Worm (Caenorhabditis elegans) whole organism, young adult: Measurements from ENCODE around the gene F13H8.3.

Source experiments
- B0261.1 ChIP-seq: sonication (generic microtip); optimal IDR thresholded peaks from 2 replicates; lab custom pipeline; 2016; ENCODE audit warnings: mild to moderate bottlenecking, missing genetic modification characterization, moderate library complexity, missing compliant biosample characterization
- C06A6.2 ChIP-seq: fragments of 200-800 bp; sonication (Bioruptor generic); conservative IDR thresholded peaks from 2 replicates; pipeline ENCODE4 v1.3.6; 2022; ENCODE audit warnings: missing genetic modification characterization, missing compliant biosample characterization
- F52B5.7 ChIP-seq: sonication (generic microtip); optimal IDR thresholded peaks from 2 replicates; lab custom pipeline; 2016; ENCODE audit warnings: mild to moderate bottlenecking, missing genetic modification characterization, missing compliant biosample characterization
- F55B11.4 ChIP-seq: sonication (generic microtip); optimal IDR thresholded peaks from 2 replicates; lab custom pipeline; 2016; ENCODE audit warnings: missing compliant biosample characterization, missing genetic modification characterization, borderline replicate concordance; ENCODE audit not compliant: insufficient read depth
- F57A8.1 ChIP-seq: fragments of 200-800 bp; sonication (Bioruptor generic); optimal IDR thresholded peaks from 2 replicates; lab custom pipeline; 2018; ENCODE audit warnings: mild to moderate bottlenecking, missing genetic modification characterization, moderate library complexity, missing compliant biosample characterization
- F57C9.4 ChIP-seq: sonication (generic microtip); optimal IDR thresholded peaks from 2 replicates; lab custom pipeline; 2017; ENCODE audit warnings: mild to moderate bottlenecking, missing genetic modification characterization, missing compliant biosample characterization
- K11D2.4 ChIP-seq: fragments of 200-800 bp; sonication (Bioruptor generic); IDR thresholded peaks from 2 replicates; pipeline ENCODE4 v1.3.6; 2022; ENCODE audit warnings: missing genetic modification reagents, missing genetic modification characterization, missing compliant biosample characterization
- T26A5.8 ChIP-seq: sonication (generic microtip); optimal IDR thresholded peaks from 2 replicates; lab custom pipeline; 2016; ENCODE audit warnings: missing genetic modification characterization, missing compliant biosample characterization
- Y53F4B.3 ChIP-seq: fragments of 200-800 bp; sonication (Bioruptor generic); IDR thresholded peaks from 2 replicates; pipeline ENCODE4 v1.3.6; 2022; ENCODE audit warnings: missing genetic modification reagents, missing genetic modification characterization, missing compliant biosample characterization
- Y56A3A.18 ChIP-seq: fragments of 200-800 bp; sonication (Bioruptor generic); IDR thresholded peaks from 2 replicates; pipeline ENCODE4 v1.3.6; 2022; ENCODE audit warnings: missing genetic modification reagents, missing genetic modification characterization, missing compliant biosample characterization
- Y67H2A.10 ChIP-seq: fragments of 200-800 bp; sonication (Bioruptor generic); conservative IDR thresholded peaks from 2 replicates; pipeline ENCODE4 v1.3.6; 2022; ENCODE audit warnings: missing genetic modification reagents, missing genetic modification characterization, missing compliant biosample characterization
- Y95B8A.8 ChIP-seq: fragments of 200-800 bp; sonication (Bioruptor generic); IDR thresholded peaks from 2 replicates; pipeline ENCODE4 v1.3.6; 2022; ENCODE audit warnings: missing genetic modification reagents, missing genetic modification characterization, missing compliant biosample characterization
- attf-3 ChIP-seq: fragments of 200-800 bp; sonication (Bioruptor generic); conservative IDR thresholded peaks from 2 replicates; pipeline ENCODE4 v1.3.6; 2022; ENCODE audit warnings: missing genetic modification reagents, missing genetic modification characterization, missing compliant biosample characterization
- attf-5 ChIP-seq: fragments of 200-800 bp; sonication (Bioruptor generic); optimal IDR thresholded peaks from 2 replicates; lab custom pipeline; 2018; ENCODE audit warnings: mild to moderate bottlenecking, missing genetic modification characterization, missing compliant biosample characterization
- attf-6 ChIP-seq: fragments of 200-800 bp; sonication (Bioruptor generic); IDR thresholded peaks from 2 replicates; pipeline ENCODE4 v1.3.6; 2022; ENCODE audit warnings: missing genetic modification reagents, missing genetic modification characterization, missing compliant biosample characterization
- ccch-3 ChIP-seq: fragments of 200-800 bp; sonication (Bioruptor generic); optimal IDR thresholded peaks from 2 replicates; lab custom pipeline; 2018; ENCODE audit warnings: mild to moderate bottlenecking, missing genetic modification characterization, missing compliant biosample characterization
- cebp-1 ChIP-seq, 2 experiments: fragments of 200-800 bp in 1 of 2; sonication (Bioruptor generic) in 1 of 2; sonication (generic microtip) in 1 of 2; IDR thresholded peaks in 1 of 2; optimal IDR thresholded peaks in 1 of 2; 2 replicates each; pipeline versions ENCODE4 v1.3.6 to Lab custom; 2017 to 2022; ENCODE audit warnings: missing compliant biosample characterization in 2 of 2, missing genetic modification characterization in 2 of 2, mild to moderate bottlenecking in 1 of 2, missing genetic modification reagents in 1 of 2, moderate library complexity in 1 of 2
- ceh-100 ChIP-seq: fragments of 200-800 bp; sonication (Bioruptor generic); IDR thresholded peaks from 2 replicates; pipeline ENCODE4 v1.3.6; 2022; ENCODE audit warnings: missing genetic modification reagents, missing genetic modification characterization, missing compliant biosample characterization
- ceh-40 ChIP-seq: fragments of 200-800 bp; sonication (Bioruptor generic); IDR thresholded peaks from 2 replicates; pipeline ENCODE4 v1.3.6; 2022; ENCODE audit warnings: missing genetic modification characterization, missing compliant biosample characterization
- ceh-79 ChIP-seq: sonication (generic microtip); optimal IDR thresholded peaks from 2 replicates; lab custom pipeline; 2017; ENCODE audit warnings: mild to moderate bottlenecking, missing genetic modification characterization, missing compliant biosample characterization
- dpff-1 ChIP-seq: sonication (generic microtip); optimal IDR thresholded peaks from 2 replicates; lab custom pipeline; 2017; ENCODE audit warnings: mild to moderate bottlenecking, missing genetic modification characterization, missing compliant biosample characterization
- dpl-1 ChIP-seq: fragments of 150-350 bp; optimal IDR thresholded peaks from 2 replicates; lab custom pipeline; 2014; ENCODE audit warnings: missing biosample characterization, missing genetic modification reagents, missing genetic modification characterization
- ekl-4 ChIP-seq: fragments of 200-800 bp; sonication (Bioruptor generic); IDR thresholded peaks from 2 replicates; pipeline ENCODE4 v1.3.6; 2022; ENCODE audit warnings: missing genetic modification reagents, missing genetic modification characterization, missing compliant biosample characterization
- gei-17 ChIP-seq: fragments of 200-800 bp; sonication (Bioruptor generic); optimal IDR thresholded peaks from 2 replicates; lab custom pipeline; 2018; ENCODE audit warnings: mild to moderate bottlenecking, missing genetic modification characterization, missing compliant biosample characterization
- him-1 ChIP-seq: sonication (generic microtip); optimal IDR thresholded peaks from 2 replicates; lab custom pipeline; 2016; ENCODE audit warnings: missing genotype, missing genetic modification reagents, missing genetic modification characterization, missing compliant biosample characterization
- lin-35 ChIP-seq, 3 experiments: fragments of 150-350 bp in 2 of 3; sonication (generic microtip) in 1 of 3; optimal IDR thresholded peaks; 2 replicates each; lab custom pipeline; 2014 to 2018; ENCODE audit warnings: missing biosample characterization in 3 of 3, missing genetic modification characterization in 3 of 3, missing genetic modification reagents in 3 of 3
- lin-54 ChIP-seq: fragments of 200-800 bp; sonication (Bioruptor generic); optimal IDR thresholded peaks from 2 replicates; lab custom pipeline; 2018; ENCODE audit warnings: mild to moderate bottlenecking, missing genetic modification characterization, missing compliant biosample characterization
- lsy-27 ChIP-seq: sonication (generic microtip); optimal IDR thresholded peaks from 2 replicates; lab custom pipeline; 2017; ENCODE audit warnings: missing genetic modification characterization, mild to moderate bottlenecking, missing compliant biosample characterization, antibody characterized with exemption, missing genotype, borderline replicate concordance; ENCODE audit not compliant: insufficient read depth
- madf-10 ChIP-seq: sonication (generic microtip); optimal IDR thresholded peaks from 2 replicates; lab custom pipeline; 2016; ENCODE audit warnings: mild to moderate bottlenecking, missing genetic modification characterization, missing compliant biosample characterization
- madf-6 ChIP-seq: fragments of 200-800 bp; sonication (Bioruptor generic); IDR thresholded peaks from 2 replicates; pipeline ENCODE4 v1.3.6; 2022; ENCODE audit warnings: missing genetic modification reagents, missing genetic modification characterization, missing compliant biosample characterization
- mxl-1 ChIP-seq: sonication (generic microtip); optimal IDR thresholded peaks from 2 replicates; lab custom pipeline; 2016; ENCODE audit warnings: missing genetic modification characterization, missing compliant biosample characterization
- nfya-1 ChIP-seq: sonication (generic microtip); optimal IDR thresholded peaks from 2 replicates; lab custom pipeline; 2017; ENCODE audit warnings: antibody characterized with exemption, missing compliant biosample characterization, missing genetic modification characterization, borderline replicate concordance; ENCODE audit not compliant: insufficient read depth
- nfya-2 ChIP-seq: fragments of 200-800 bp; sonication (Bioruptor generic); IDR thresholded peaks from 2 replicates; pipeline ENCODE4 v1.3.6; 2022; ENCODE audit warnings: missing genetic modification reagents, missing genetic modification characterization, missing compliant biosample characterization
- nhr-27 ChIP-seq: fragments of 200-800 bp; sonication (Bioruptor generic); optimal IDR thresholded peaks from 2 replicates; lab custom pipeline; 2018; ENCODE audit warnings: mild to moderate bottlenecking, missing genetic modification characterization, moderate library complexity, missing compliant biosample characterization
- pbrm-1 ChIP-seq: fragments of 200-800 bp; sonication (Bioruptor generic); IDR thresholded peaks from 2 replicates; pipeline ENCODE4 v1.3.6; 2022; ENCODE audit warnings: missing genetic modification reagents, missing genetic modification characterization, missing compliant biosample characterization
- rec-8 ChIP-seq, 2 experiments: sonication (generic microtip); optimal IDR thresholded peaks; 2 replicates each; lab custom pipeline; 2016; ENCODE audit warnings: mild to moderate bottlenecking in 2 of 2, missing genetic modification characterization in 2 of 2, missing genetic modification reagents in 2 of 2, missing genotype in 2 of 2, missing biosample characterization in 1 of 2, missing compliant biosample characterization in 1 of 2, moderate library complexity in 1 of 2
- rpc-1 ChIP-seq, 2 experiments: fragments of 150-350 bp in 1 of 2; sonication (generic microtip) in 1 of 2; optimal IDR thresholded peaks; 2 replicates each; lab custom pipeline; 2014 to 2018; ENCODE audit warnings: missing biosample characterization in 1 of 2, missing genetic modification characterization in 1 of 2, missing genetic modification reagents in 1 of 2, missing genotype in 1 of 2
- sptf-2 ChIP-seq: fragments of 200-800 bp; sonication (Bioruptor generic); optimal IDR thresholded peaks from 2 replicates; lab custom pipeline; 2018; ENCODE audit warnings: mild to moderate bottlenecking, missing genetic modification characterization, missing compliant biosample characterization
- tbp1 ChIP-seq: fragments of 200-800 bp; sonication (Bioruptor generic); optimal IDR thresholded peaks from 2 replicates; lab custom pipeline; 2018; ENCODE audit warnings: mild to moderate bottlenecking, missing genetic modification characterization, missing compliant biosample characterization
- tlf-1 ChIP-seq: fragments of 200-800 bp; sonication (Bioruptor generic); optimal IDR thresholded peaks from 2 replicates; lab custom pipeline; 2018; ENCODE audit warnings: mild to moderate bottlenecking, missing genetic modification characterization, missing compliant biosample characterization
- unc-130 ChIP-seq: sonication (generic microtip); optimal IDR thresholded peaks from 2 replicates; lab custom pipeline; 2016; ENCODE audit warnings: missing genetic modification reagents, missing genetic modification characterization, missing compliant biosample characterization
- zim-3 ChIP-seq: sonication (generic microtip); optimal IDR thresholded peaks from 2 replicates; lab custom pipeline; 2017; ENCODE audit warnings: mild to moderate bottlenecking, missing genetic modification characterization, moderate library complexity, missing compliant biosample characterization
- ztf-25 ChIP-seq: fragments of 200-800 bp; sonication (Bioruptor generic); IDR thresholded peaks from 2 replicates; pipeline ENCODE4 v1.3.6; 2022; ENCODE audit warnings: missing genetic modification reagents, missing genetic modification characterization, missing compliant biosample characterization
- ztf-26 ChIP-seq: sonication (generic microtip); optimal IDR thresholded peaks from 2 replicates; lab custom pipeline; 2017; ENCODE audit warnings: missing genetic modification characterization, missing compliant biosample characterization
- ztf-28 ChIP-seq: fragments of 200-800 bp; sonication (Bioruptor generic); IDR thresholded peaks from 2 replicates; pipeline ENCODE4 v1.3.6; 2022; ENCODE audit warnings: missing genetic modification reagents, missing genetic modification characterization, missing compliant biosample characterization
- ztf-3 ChIP-seq: fragments of 200-800 bp; sonication (Bioruptor generic); optimal IDR thresholded peaks from 2 replicates; lab custom pipeline; 2018; ENCODE audit warnings: mild to moderate bottlenecking, missing genetic modification characterization, missing compliant biosample characterization

F13H8.3 gene

DNA sequence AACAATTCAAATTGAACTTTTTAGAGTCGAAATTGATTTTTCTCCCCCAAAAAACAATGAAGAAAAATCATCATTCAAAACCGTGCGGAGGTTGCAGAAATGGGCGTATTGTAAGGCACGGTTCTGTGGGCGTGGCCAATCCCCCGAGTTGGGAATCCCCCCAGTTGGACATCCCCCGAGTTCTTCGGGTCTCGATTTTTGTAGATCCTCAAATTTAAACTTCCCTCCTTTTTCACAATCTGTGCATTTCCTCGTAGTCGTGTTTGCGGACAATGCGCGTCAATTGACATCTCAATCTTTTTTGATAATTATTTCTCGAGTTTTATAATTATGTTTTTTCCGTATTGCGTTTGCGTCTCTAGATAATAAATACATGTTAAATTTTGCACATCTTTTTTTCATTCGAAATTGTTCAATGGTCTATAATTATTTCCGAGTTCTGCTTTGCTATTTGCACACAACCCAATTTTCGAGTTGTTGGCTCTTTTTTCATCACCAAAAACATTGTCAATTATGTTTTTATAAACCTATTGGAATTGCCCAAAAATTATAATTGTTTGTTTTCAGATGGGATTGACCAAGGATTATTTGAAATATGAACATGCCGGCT is 6.1 kb downstream of the F13H8.3 start, which contains the start of gene F13H8.2 (continued):
- TF ChIP-seq ceh-40 (GFP tag; lab: Robert Waterston, UW): 0 out of 2 replicates have a peak, but pooled peaks have one; percentile 10
- TF ChIP-seq unc-130 (GFP tag; lab: Kevin White, UChicago): no peak
- no peak for TF ChIP-seq lsy-27 (tag; lab: Kevin White, UChicago)
- TF ChIP-seq attf-5: peak; percentile 84
- no peak for TF ChIP-seq F52B5.7
- TF ChIP-seq ccch-3 (GFP tag; lab: Kevin White, UChicago): no peak
- TF ChIP-seq tbp1 (GFP tag; lab: Kevin White, UChicago): peak; percentile 52
- TF ChIP-seq dpff-1 (tag; lab: Kevin White, UChicago): no peak
- TF ChIP-seq rec-8 (tag; optimal IDR thresholded peaks at IDR 0.05; lab: Kevin White, UChicago): no peak
- peak; percentile 95 for TF ChIP-seq ztf-28
- TF ChIP-seq Y53F4B.3: peak; percentile 85
- TF ChIP-seq nfya-1: no peak
- TF ChIP-seq ceh-79 (tag; lab: Kevin White, UChicago): no peak
- 0 out of 2 replicates have a peak, but pooled peaks have one; percentile 69 for TF ChIP-seq Y56A3A.18 (GFP tag; lab: Robert Waterston, UW)
- peak; percentile 98 for TF ChIP-seq ceh-100 (GFP tag; lab: Robert Waterston, UW)
- peak; percentile 48; the same call in 1 of the 2 replicates for TF ChIP-seq cebp-1 (GFP tag; IDR thresholded peaks at IDR 0.05; lab: Robert Waterston, UW)
- TF ChIP-seq cebp-1 (tag; optimal IDR thresholded peaks at IDR 0.05; lab: Kevin White, UChicago): no peak
- peak; percentile 79 for TF ChIP-seq attf-3 (GFP tag; lab: Robert Waterston, UW)
- peak; percentile 76; the same call in 1 of the 2 replicates for TF ChIP-seq ztf-25 (GFP tag; lab: Robert Waterston, UW)
- TF ChIP-seq gei-17: no peak
- TF ChIP-seq F57C9.4 (tag; lab: Kevin White, UChicago): no peak
- TF ChIP-seq Y95B8A.8: peak; percentile 52; the same call in 1 of the 2 replicates
- peak; percentile 68 for TF ChIP-seq dpl-1 (GFP tag; lab: Kevin White, UChicago)
- TF ChIP-seq lin-35 (GFP tag; optimal IDR thresholded peaks at IDR 0.05; lab: Kevin White, UChicago): peak in 2 of 3 experiments; percentile 24 to 94
- no peak for TF ChIP-seq T26A5.8 (tag; lab: Kevin White, UChicago)
- no peak for TF ChIP-seq Y67H2A.10 (GFP tag; lab: Robert Waterston, UW)
- TF ChIP-seq rpc-1 (optimal IDR thresholded peaks at IDR 0.05; lab: Kevin White, UChicago): no peak
- no peak for TF ChIP-seq rpc-1 (tag; optimal IDR thresholded peaks at IDR 0.05; lab: Kevin White, UChicago)
- TF ChIP-seq K11D2.4 (GFP tag; lab: Robert Waterston, UW): peak; percentile 84
- TF ChIP-seq attf-6: peak; percentile 54
- peak; percentile 13 for TF ChIP-seq ztf-26 (tag; lab: Kevin White, UChicago)
- no peak for TF ChIP-seq F55B11.4
- TF ChIP-seq nhr-27 (tag; lab: Kevin White, UChicago): no peak
- TF ChIP-seq sptf-2 (GFP tag; lab: Kevin White, UChicago): no peak
- TF ChIP-seq B0261.1 (tag; lab: Kevin White, UChicago): no peak
- TF ChIP-seq him-1 (tag; lab: Kevin White, UChicago): peak; percentile 19
- TF ChIP-seq C06A6.2 (GFP tag; lab: Robert Waterston, UW): peak; percentile 85
- no peak for TF ChIP-seq ztf-3 (GFP tag; lab: Kevin White, UChicago)
- TF ChIP-seq mxl-1: no peak
- peak; percentile 92 for TF ChIP-seq pbrm-1 (GFP tag; lab: Robert Waterston, UW)
- peak; percentile 23 for TF ChIP-seq madf-10 (tag; lab: Kevin White, UChicago)
- peak; percentile 96 for TF ChIP-seq lin-54 (GFP tag; lab: Kevin White, UChicago)
- TF ChIP-seq tlf-1: peak; percentile 52
- peak; percentile 86 for TF ChIP-seq ekl-4 (GFP tag; lab: Robert Waterston, UW)
- peak; percentile 82 for TF ChIP-seq madf-6
- no peak for TF ChIP-seq F57A8.1 (GFP tag; lab: Kevin White, UChicago)
- peak; percentile 2 for TF ChIP-seq zim-3 (tag; lab: Kevin White, UChicago)
- TF ChIP-seq nfya-2 (GFP tag; lab: Robert Waterston, UW): no peak
